Fruit fly (Drosophila melanogaster) whole organism, adult: ENCODE data around the gene Os-C.

ENCODE experiments used
- CG11617 ChIP-seq: fragments of 200-800 bp; sonication (Bioruptor generic); optimal IDR thresholded peaks from 2 replicates; lab custom pipeline; 2017; ENCODE audit warnings: mild to moderate bottlenecking, missing biosample characterization, missing genetic modification reagents, missing genetic modification characterization
- CG12768 ChIP-seq: fragments of 200-800 bp; sonication (Bioruptor generic); optimal IDR thresholded peaks from 2 replicates; lab custom pipeline; 2017; ENCODE audit warnings: missing biosample characterization, missing genetic modification characterization, mild to moderate bottlenecking, moderate library complexity, missing genetic modification reagents
- CG14711 ChIP-seq: fragments of 200-800 bp; sonication (Bioruptor generic); optimal IDR thresholded peaks from 2 replicates; lab custom pipeline; 2018; ENCODE audit warnings: missing biosample characterization, mild to moderate bottlenecking, missing genetic modification characterization, moderate library complexity
- CG1620 ChIP-seq: fragments of 200-800 bp; sonication (Bioruptor generic); optimal IDR thresholded peaks from 2 replicates; lab custom pipeline; 2016; ENCODE audit warnings: missing biosample characterization, missing genetic modification characterization
- CG33017 ChIP-seq: fragments of 200-800 bp; sonication (Bioruptor generic); optimal IDR thresholded peaks from 2 replicates; lab custom pipeline; 2018; ENCODE audit warnings: missing biosample characterization, mild to moderate bottlenecking, missing genetic modification characterization, moderate library complexity
- CG5204 ChIP-seq: fragments of 200-800 bp; sonication (Bioruptor generic); optimal IDR thresholded peaks from 2 replicates; lab custom pipeline; 2016; ENCODE audit warnings: missing biosample characterization, missing genetic modification characterization
- CG7045 ChIP-seq: fragments of 200-800 bp; sonication (Bioruptor generic); optimal IDR thresholded peaks from 2 replicates; lab custom pipeline; 2017; ENCODE audit warnings: missing biosample characterization, mild to moderate bottlenecking, missing genetic modification characterization
- CG7101 ChIP-seq: fragments of 200-800 bp; sonication (Bioruptor generic); optimal IDR thresholded peaks from 2 replicates; lab custom pipeline; 2018; ENCODE audit warnings: missing biosample characterization, mild to moderate bottlenecking, missing genetic modification characterization, moderate library complexity
- Clk ChIP-seq: fragments of 200-800 bp; sonication (Bioruptor generic); optimal IDR thresholded peaks from 2 replicates; lab custom pipeline; 2017; ENCODE audit warnings: missing biosample characterization, missing genetic modification characterization
- Crg-1 ChIP-seq: fragments of 200-800 bp; sonication (Bioruptor generic); optimal IDR thresholded peaks from 2 replicates; lab custom pipeline; 2016; ENCODE audit warnings: missing biosample characterization, missing genetic modification characterization
- Hr96 ChIP-seq: fragments of 200-800 bp; sonication (Bioruptor generic); optimal IDR thresholded peaks from 2 replicates; lab custom pipeline; 2016; ENCODE audit warnings: missing biosample characterization, missing genetic modification characterization
- Mnt ChIP-seq: fragments of 200-800 bp; sonication (Bioruptor generic); optimal IDR thresholded peaks from 2 replicates; lab custom pipeline; 2016; ENCODE audit warnings: missing biosample characterization, mild to moderate bottlenecking, missing genetic modification characterization
- bab1 ChIP-seq: fragments of 200-800 bp; sonication (Bioruptor generic); optimal IDR thresholded peaks from 3 replicates; lab custom pipeline; 2019; ENCODE audit warnings: missing biosample characterization, mild to moderate bottlenecking, missing genetic modification characterization, moderate library complexity
- cic ChIP-seq: fragments of 200-800 bp; sonication (Bioruptor generic); optimal IDR thresholded peaks from 2 replicates; lab custom pipeline; 2017; ENCODE audit warnings: missing biosample characterization, mild to moderate bottlenecking, missing genetic modification characterization, moderate library complexity
- cnc ChIP-seq, 2 experiments: fragments of >200 bp; optimal IDR thresholded peaks; 2 replicates each; lab custom pipeline; 2017
- kay ChIP-seq: fragments of 200-800 bp; sonication (Bioruptor generic); peaks from one replicate; lab custom pipeline; 2016; ENCODE audit warnings: missing biosample characterization, missing genetic modification characterization, borderline replicate concordance
- ovo ChIP-seq: fragments of 200-800 bp; sonication (Bioruptor generic); optimal IDR thresholded peaks from 2 replicates; lab custom pipeline; 2016; ENCODE audit warnings: missing biosample characterization, missing genetic modification characterization
- pad ChIP-seq: fragments of 200-800 bp; sonication (Bioruptor generic); optimal IDR thresholded peaks from 3 replicates; lab custom pipeline; 2017; ENCODE audit warnings: missing biosample characterization, missing genetic modification characterization, mild to moderate bottlenecking, moderate library complexity, missing genetic modification reagents
- tj ChIP-seq: fragments of 200-800 bp; sonication (Bioruptor generic); optimal IDR thresholded peaks from 3 replicates; lab custom pipeline; 2017; ENCODE audit warnings: missing biosample characterization, mild to moderate bottlenecking, missing genetic modification characterization, moderate library complexity
- toe ChIP-seq: fragments of 200-800 bp; sonication (Bioruptor generic); optimal IDR thresholded peaks from 2 replicates; lab custom pipeline; 2016; ENCODE audit warnings: missing biosample characterization, missing genetic modification characterization

The Os-C gene

dm6 chr3R:7977011-7977925, 1.5 kb upstream of the Os-C start:
- TF ChIP-seq CG11617 (peak; percentile 21), Clk (GFP tag; lab: Kevin White, UChicago) (no peak), Mnt (GFP tag; lab: Kevin White, UChicago) (peak; percentile 62), Hr96 (GFP tag; lab: Kevin White, UChicago) (no peak), CG5204 (GFP tag; lab: Kevin White, UChicago) (no peak), cic (peak; percentile 68), ovo (no peak), CG7101 (tag; lab: Kevin White, UChicago) (peak; percentile 35), pad (peak; percentile 6), toe (GFP tag; lab: Kevin White, UChicago) (no peak), CG1620 (GFP tag; lab: Kevin White, UChicago) (peak; percentile 52), Crg-1 (GFP tag; lab: Kevin White, UChicago) (peak; percentile 1), kay (GFP tag; lab: Kevin White, UChicago) (peak; percentile 84), CG33017 (peak; percentile 55), CG12768 (no peak), CG14711 (tag; lab: Kevin White, UChicago) (no peak), CG7045 (GFP tag; lab: Kevin White, UChicago) (peak; percentile 2), bab1 (GFP tag; lab: Kevin White, UChicago) (peak; percentile 48), tj (GFP tag; lab: Kevin White, UChicago) (no peak), cnc (optimal IDR thresholded peaks at IDR 0.05; lab: Kevin White, UChicago) (no peak)

- no peak for TF ChIP-seq CG12768
- no peak for TF ChIP-seq pad
- no peak for TF ChIP-seq Hr96 (GFP tag; lab: Kevin White, UChicago)
- no peak for TF ChIP-seq bab1 (GFP tag; lab: Kevin White, UChicago)
- no peak for TF ChIP-seq cic
- TF ChIP-seq tj (GFP tag; lab: Kevin White, UChicago), result no peak
- no peak for TF ChIP-seq toe (GFP tag; lab: Kevin White, UChicago)
- TF ChIP-seq Clk (GFP tag; lab: Kevin White, UChicago), result no peak
- TF ChIP-seq CG11617, result no peak
- TF ChIP-seq CG33017, result no peak
- TF ChIP-seq Mnt (GFP tag; lab: Kevin White, UChicago), result no peak
- TF ChIP-seq ovo, result no peak
- TF ChIP-seq CG14711 (tag; lab: Kevin White, UChicago), result no peak
These were observed 1.5 kb downstream of the Os-C start, which contains the start of gene Sfp84E for dm6 chr3R:7980222-7980621. Sfp84E (minus strand) TSS chr3R:7980322.

- TF ChIP-seq Crg-1 (GFP tag; lab: Kevin White, UChicago) (no peak), cnc (optimal IDR thresholded peaks at IDR 0.05; lab: Kevin White, UChicago) (no peak), bab1 (GFP tag; lab: Kevin White, UChicago) (peak; percentile 52)
These were observed 2.6 kb downstream of the Os-C start for dm6 chr3R:7981396-7981795.

- TF ChIP-seq CG14711 (tag; lab: Kevin White, UChicago), result no peak
- no peak for TF ChIP-seq CG5204 (GFP tag; lab: Kevin White, UChicago)
- no peak for TF ChIP-seq cic
- no peak for TF ChIP-seq Hr96 (GFP tag; lab: Kevin White, UChicago)
- no peak for TF ChIP-seq CG7101 (tag; lab: Kevin White, UChicago)
- TF ChIP-seq tj (GFP tag; lab: Kevin White, UChicago), result no peak
- TF ChIP-seq cnc (optimal IDR thresholded peaks at IDR 0.05; lab: Kevin White, UChicago), result no peak
- TF ChIP-seq CG33017, result no peak
These were observed 11.5 kb downstream of the Os-C start for dm6 chr3R:7990257-7990656.

dm6 chr3R:7990799-7991423, 12.2 kb downstream of the Os-C start:
- TF ChIP-seq Hr96 (GFP tag; lab: Kevin White, UChicago) (no peak), Crg-1 (GFP tag; lab: Kevin White, UChicago) (no peak)

- TF ChIP-seq toe (GFP tag; lab: Kevin White, UChicago) (no peak), kay (GFP tag; lab: Kevin White, UChicago) (no peak), CG5204 (GFP tag; lab: Kevin White, UChicago) (no peak), CG7045 (GFP tag; lab: Kevin White, UChicago) (no peak), CG1620 (GFP tag; lab: Kevin White, UChicago) (no peak), CG12768 (no peak), CG14711 (tag; lab: Kevin White, UChicago) (no peak), ovo (no peak), bab1 (GFP tag; lab: Kevin White, UChicago) (no peak), tj (GFP tag; lab: Kevin White, UChicago) (no peak), cic (no peak), Clk (GFP tag; lab: Kevin White, UChicago) (no peak), CG11617 (no peak)
These were observed 12.7 kb downstream of the Os-C start for dm6 chr3R:7991446-7991845.
